Worm (Caenorhabditis elegans) whole organism, mixed stage, embryonic: Measurements from ENCODE around the gene etc-1.
A peak's percentile ranks its signal among the peaks of the same experiment; 100 is the strongest.

Experiments used
- elt-1 ChIP-seq: sonication (generic microtip); optimal IDR thresholded peaks from 2 replicates; lab custom pipeline; 2017; ENCODE audit warnings: missing genetic modification characterization, mild to moderate bottlenecking, missing compliant biosample characterization, antibody characterized with exemption, moderate library complexity, borderline replicate concordance; ENCODE audit not compliant: insufficient read depth
- lin-13 ChIP-seq: fragments of 150-350 bp; optimal IDR thresholded peaks from 2 replicates; lab custom pipeline; 2014; ENCODE audit warnings: missing biosample characterization, missing genetic modification characterization
- mls-2 ChIP-seq: sonication (generic microtip); optimal IDR thresholded peaks from 2 replicates; lab custom pipeline; 2016; ENCODE audit warnings: mild to moderate bottlenecking, missing genetic modification characterization, moderate library complexity, missing compliant biosample characterization
- pha-4 ChIP-seq: fragments of 150-350 bp; optimal IDR thresholded peaks from 2 replicates; lab custom pipeline; 2018; ENCODE audit warnings: missing biosample characterization, missing genetic modification reagents, missing genetic modification characterization
- tbx-8 ChIP-seq: fragments of 200-800 bp; sonication (Bioruptor generic); optimal IDR thresholded peaks from 2 replicates; lab custom pipeline; 2018; ENCODE audit warnings: mild to moderate bottlenecking, missing genetic modification characterization, moderate library complexity, missing compliant biosample characterization

Gene etc-1

DNA sequence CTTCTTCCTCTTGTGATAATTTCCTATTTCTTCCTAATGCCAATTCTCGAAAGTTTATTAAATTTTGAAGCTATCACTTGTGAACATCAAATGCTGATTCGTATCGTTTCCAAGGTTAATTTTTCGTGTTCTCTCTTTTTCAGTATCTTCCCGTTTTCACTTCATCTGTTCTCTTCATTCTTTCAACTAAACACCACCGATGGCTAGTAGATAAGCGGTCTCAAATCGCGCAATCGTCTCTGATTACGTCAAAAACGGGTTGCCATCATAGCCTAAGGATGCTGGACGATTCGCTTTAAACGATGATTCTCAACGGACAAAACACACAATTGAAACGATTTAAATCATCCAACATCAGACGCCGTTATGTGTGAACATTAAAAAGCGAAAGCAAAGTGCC lies 52.9 kb downstream of the etc-1 start:
- TF ChIP-seq pha-4 (tag; lab: Kevin White, UChicago): no peak
- no peak for TF ChIP-seq tbx-8
- TF ChIP-seq elt-1 (tag; lab: Kevin White, UChicago): peak; percentile 64
- TF ChIP-seq mls-2 (tag; lab: Kevin White, UChicago): no peak
- no peak for TF ChIP-seq lin-13 (tag; lab: Kevin White, UChicago)
